Fruit fly (Drosophila melanogaster) whole organism: ENCODE results near the gene LManII.

Source experiments
- CG8478 ChIP-seq: fragments of >200 bp; optimal IDR thresholded peaks from 2 replicates; lab custom pipeline; 2018; ENCODE audit warnings: inconsistent platforms
- pan ChIP-seq: fragments of >200 bp; optimal IDR thresholded peaks from 2 replicates; lab custom pipeline; 2017
- psq ChIP-seq: fragments of >200 bp; optimal IDR thresholded peaks from 2 replicates; lab custom pipeline; 2017
- usp ChIP-seq: fragments of >200 bp; optimal IDR thresholded peaks from 2 replicates; lab custom pipeline; 2017; ENCODE audit warnings: missing biosample characterization, missing genetic modification characterization, mixed read lengths

- no peak for TF ChIP-seq CG8478 (lab: Kevin White, UChicago)
- no peak for TF ChIP-seq usp (GFP tag; lab: Kevin White, UChicago)
- no peak for TF ChIP-seq pan
- no peak for TF ChIP-seq psq (lab: Kevin White, UChicago)
Measured at dm6 chr2L:10472257-10472656, 14.8 kb downstream of the LManII start.
